Fruit fly (Drosophila melanogaster) whole organism, embryonic: ENCODE results near the gene woc.
A peak's percentile ranks its signal among the peaks of the same experiment; 100 is the strongest.

Source experiments
- Antp ChIP-seq: fragments of 200-800 bp; sonication (Bioruptor generic); optimal IDR thresholded peaks from 3 replicates; lab custom pipeline; 2016; ENCODE audit warnings: missing biosample characterization, missing genetic modification characterization
- B-H1 ChIP-seq: fragments of 200-800 bp; sonication (Bioruptor generic); IDR thresholded peaks from 3 replicates; pipeline ENCODE4 v1.3.6; 2022; ENCODE audit warnings: missing biosample characterization, missing genetic modification characterization
- Bdp1 ChIP-seq: fragments of 200-800 bp; sonication (Bioruptor generic); optimal IDR thresholded peaks from 3 replicates; lab custom pipeline; 2016; ENCODE audit warnings: missing biosample characterization, missing genetic modification characterization
- CG10147 ChIP-seq: fragments of 200-800 bp; sonication (Bioruptor generic); optimal IDR thresholded peaks from 2 replicates; lab custom pipeline; 2019; ENCODE audit warnings: missing biosample characterization, mild to moderate bottlenecking, missing genetic modification characterization, moderate library complexity
- CG10209 ChIP-seq: fragments of 200-800 bp; sonication (Bioruptor generic); optimal IDR thresholded peaks from 3 replicates; lab custom pipeline; 2017; ENCODE audit warnings: missing biosample characterization, mild to moderate bottlenecking, missing genetic modification characterization, missing genetic modification reagents
- CG10462 ChIP-seq: fragments of 200-800 bp; sonication (Bioruptor generic); optimal IDR thresholded peaks from 2 replicates; lab custom pipeline; 2016; ENCODE audit warnings: missing biosample characterization, missing genetic modification characterization
- CG12236 ChIP-seq: fragments of 200-800 bp; sonication (Bioruptor generic); optimal IDR thresholded peaks from 2 replicates; lab custom pipeline; 2016; ENCODE audit warnings: missing biosample characterization, missing genetic modification characterization
- CG13894 ChIP-seq: fragments of 200-800 bp; sonication (Bioruptor generic); optimal IDR thresholded peaks from 3 replicates; lab custom pipeline; 2018; ENCODE audit warnings: missing biosample characterization, mild to moderate bottlenecking, missing genetic modification characterization, moderate library complexity
- CG14667 ChIP-seq: fragments of 200-800 bp; sonication (Bioruptor generic); IDR thresholded peaks from 2 replicates; pipeline ENCODE4 v1.3.6; 2022; ENCODE audit warnings: missing biosample characterization, missing genetic modification characterization
- CG14965 ChIP-seq: fragments of 200-800 bp; sonication (Bioruptor generic); optimal IDR thresholded peaks from 2 replicates; lab custom pipeline; 2016; ENCODE audit warnings: missing biosample characterization, missing genetic modification characterization, borderline replicate concordance
- CG1529 ChIP-seq: fragments of 200-800 bp; sonication (Bioruptor generic); optimal IDR thresholded peaks from 3 replicates; lab custom pipeline; 2018; ENCODE audit warnings: missing biosample characterization, missing genetic modification characterization
- CG17802 ChIP-seq: fragments of 200-800 bp; sonication (Bioruptor generic); optimal IDR thresholded peaks from 2 replicates; lab custom pipeline; 2018; ENCODE audit warnings: missing biosample characterization, mild to moderate bottlenecking, missing genetic modification characterization, moderate library complexity
- CG18764 ChIP-seq: fragments of 200-800 bp; sonication (Bioruptor generic); optimal IDR thresholded peaks from 3 replicates; lab custom pipeline; 2016; ENCODE audit warnings: missing biosample characterization, missing genetic modification characterization
- CG2129 ChIP-seq: fragments of 200-800 bp; sonication (Bioruptor generic); IDR thresholded peaks from 2 replicates; pipeline ENCODE4 v1.3.6; 2022; ENCODE audit warnings: missing biosample characterization, missing genetic modification characterization; ENCODE audit not compliant: partially characterized antibody
- CG4404 ChIP-seq: fragments of 200-800 bp; sonication (Bioruptor generic); IDR thresholded peaks from 2 replicates; pipeline ENCODE4 v1.3.6; 2022; ENCODE audit warnings: missing biosample characterization, missing genetic modification characterization
- CG7786 ChIP-seq: fragments of 200-800 bp; sonication (Bioruptor generic); optimal IDR thresholded peaks from 2 replicates; lab custom pipeline; 2016; ENCODE audit warnings: missing biosample characterization, missing genetic modification characterization
- CG8359 ChIP-seq: fragments of 200-800 bp; sonication (Bioruptor generic); optimal IDR thresholded peaks from 2 replicates; lab custom pipeline; 2017; ENCODE audit warnings: missing biosample characterization, mild to moderate bottlenecking, missing genetic modification characterization, borderline replicate concordance
- CG9727 ChIP-seq: fragments of 200-800 bp; sonication (Bioruptor generic); optimal IDR thresholded peaks from 3 replicates; lab custom pipeline; 2017; ENCODE audit warnings: missing biosample characterization, mild to moderate bottlenecking, missing genetic modification characterization
- CkIIα-i1 ChIP-seq: fragments of 200-800 bp; sonication (Bioruptor generic); IDR thresholded peaks from 2 replicates; pipeline ENCODE4 v1.3.6; 2022; ENCODE audit warnings: missing biosample characterization, missing genetic modification characterization
- CrebB ChIP-seq: fragments of 200-800 bp; sonication (Bioruptor generic); optimal IDR thresholded peaks from 3 replicates; lab custom pipeline; 2018; ENCODE audit warnings: missing biosample characterization, mild to moderate bottlenecking, missing genetic modification characterization
- D19B ChIP-seq: fragments of 200-800 bp; sonication (Bioruptor generic); optimal IDR thresholded peaks from 2 replicates; lab custom pipeline; 2017; ENCODE audit warnings: missing biosample characterization, mild to moderate bottlenecking, missing genetic modification characterization
- Dip3 ChIP-seq: fragments of 200-800 bp; sonication (Bioruptor generic); optimal IDR thresholded peaks from 3 replicates; lab custom pipeline; 2016; ENCODE audit warnings: missing biosample characterization, missing genetic modification characterization
- Dll ChIP-seq: fragments of 200-800 bp; sonication (Bioruptor generic); IDR thresholded peaks from 4 replicates; pipeline ENCODE4 v1.3.6; 2022; ENCODE audit warnings: missing biosample characterization, missing genetic modification characterization; ENCODE audit not compliant: partially characterized antibody
- E2f1 ChIP-seq: fragments of 200-800 bp; sonication (Bioruptor generic); IDR thresholded peaks from 2 replicates; pipeline ENCODE4 v1.3.6; 2022; ENCODE audit warnings: missing biosample characterization, missing genetic modification characterization
- H15 ChIP-seq: fragments of 200-800 bp; sonication (Bioruptor generic); IDR thresholded peaks from 3 replicates; pipeline ENCODE4 v1.3.6; 2022; ENCODE audit warnings: missing biosample characterization, missing genetic modification characterization
- HLH54F ChIP-seq: fragments of 200-800 bp; sonication (Bioruptor generic); optimal IDR thresholded peaks from 3 replicates; lab custom pipeline; 2016; ENCODE audit warnings: missing biosample characterization, missing genetic modification characterization
- Lim3 ChIP-seq: fragments of 200-800 bp; sonication (Bioruptor generic); IDR thresholded peaks from 2 replicates; pipeline ENCODE4 v1.3.6; 2022; ENCODE audit warnings: missing biosample characterization, missing genetic modification characterization
- Ptx1 ChIP-seq: fragments of 200-800 bp; sonication (Bioruptor generic); IDR thresholded peaks from 2 replicates; pipeline ENCODE4 v1.3.6; 2022; ENCODE audit warnings: missing biosample characterization, missing genetic modification characterization
- Six4 ChIP-seq: fragments of 200-800 bp; sonication (Bioruptor generic); optimal IDR thresholded peaks from 2 replicates; lab custom pipeline; 2016; ENCODE audit warnings: missing biosample characterization, missing genetic modification characterization
- YL-1 ChIP-seq: fragments of 200-800 bp; sonication (Bioruptor generic); optimal IDR thresholded peaks from 3 replicates; lab custom pipeline; 2017; ENCODE audit warnings: missing biosample characterization, mild to moderate bottlenecking, missing genetic modification characterization
- ap ChIP-seq: fragments of 200-800 bp; sonication (Bioruptor generic); IDR thresholded peaks from 2 replicates; pipeline ENCODE4 v1.3.6; 2022; ENCODE audit warnings: missing biosample characterization, missing genetic modification characterization
- ash1 ChIP-seq: fragments of 200-800 bp; sonication (Bioruptor generic); optimal IDR thresholded peaks from 2 replicates; lab custom pipeline; 2018; ENCODE audit warnings: missing biosample characterization, mild to moderate bottlenecking, missing genetic modification characterization
- bowl ChIP-seq: fragments of 200-800 bp; sonication (Bioruptor generic); IDR thresholded peaks from 2 replicates; pipeline ENCODE4 v1.3.6; 2022; ENCODE audit warnings: missing biosample characterization, missing genetic modification characterization
- chif ChIP-seq, 2 experiments: fragments of 200-800 bp; sonication (Bioruptor generic); optimal IDR thresholded peaks; 3 replicates each; lab custom pipeline; 2016; ENCODE audit warnings: missing biosample characterization in 2 of 2, missing genetic modification characterization in 2 of 2
- ems ChIP-seq: fragments of 200-800 bp; sonication (Bioruptor generic); optimal IDR thresholded peaks from 3 replicates; lab custom pipeline; 2016; ENCODE audit warnings: missing biosample characterization, missing genetic modification characterization
- en ChIP-seq: fragments of 200-800 bp; sonication (Bioruptor generic); optimal IDR thresholded peaks from 2 replicates; lab custom pipeline; 2016; ENCODE audit warnings: missing biosample characterization, missing genetic modification characterization
- insv ChIP-seq, 2 experiments: fragments of 200-800 bp; sonication (Bioruptor generic); optimal IDR thresholded peaks; 3 replicates each; lab custom pipeline; 2016 to 2018; ENCODE audit warnings: missing biosample characterization in 2 of 2, missing genetic modification characterization in 2 of 2
- jigr1 ChIP-seq: fragments of 200-800 bp; sonication (Bioruptor generic); IDR thresholded peaks from 3 replicates; pipeline ENCODE4 v1.3.6; 2022; ENCODE audit warnings: missing biosample characterization, missing genetic modification characterization
- kah ChIP-seq: fragments of 200-800 bp; sonication (Bioruptor generic); optimal IDR thresholded peaks from 2 replicates; lab custom pipeline; 2018; ENCODE audit warnings: missing biosample characterization, mild to moderate bottlenecking, missing genetic modification characterization
- klu ChIP-seq: fragments of 200-800 bp; sonication (Bioruptor generic); IDR thresholded peaks from 2 replicates; pipeline ENCODE4 v1.3.6; 2022; ENCODE audit warnings: missing biosample characterization, missing genetic modification characterization
- pho ChIP-seq: fragments of 200-800 bp; sonication (Bioruptor generic); optimal IDR thresholded peaks from 2 replicates; lab custom pipeline; 2016; ENCODE audit warnings: missing biosample characterization, missing genetic modification characterization
- pita ChIP-seq: fragments of 200-800 bp; sonication (Bioruptor generic); optimal IDR thresholded peaks from 2 replicates; lab custom pipeline; 2017; ENCODE audit warnings: missing biosample characterization, mild to moderate bottlenecking, missing genetic modification characterization
- ranshi ChIP-seq: fragments of 200-800 bp; sonication (Bioruptor generic); IDR thresholded peaks from 2 replicates; pipeline ENCODE4 v1.3.6; 2022; ENCODE audit warnings: missing biosample characterization, missing genetic modification characterization
- ro ChIP-seq: fragments of 200-800 bp; sonication (Bioruptor generic); IDR thresholded peaks from 2 replicates; pipeline ENCODE4 v1.3.6; 2022; ENCODE audit warnings: missing biosample characterization, missing genetic modification characterization
- sc ChIP-seq, 3 experiments: fragments of >200 bp in 2 of 3; fragments of 200-800 bp in 1 of 3; sonication (Bioruptor generic) in 1 of 3; optimal IDR thresholded peaks; 2 replicates in 2 of 3; 3 replicates in 1 of 3; lab custom pipeline; 2017; ENCODE audit warnings: mild to moderate bottlenecking in 1 of 3, missing biosample characterization in 1 of 3, missing genetic modification characterization in 1 of 3, missing genetic modification reagents in 1 of 3
- tio ChIP-seq: fragments of 200-800 bp; sonication (Bioruptor generic); optimal IDR thresholded peaks from 2 replicates; lab custom pipeline; 2017; ENCODE audit warnings: missing biosample characterization, missing genetic modification characterization, inconsistent platforms
- twi ChIP-seq: fragments of 200-800 bp; optimal IDR thresholded peaks from 2 replicates; lab custom pipeline; 2019; ENCODE audit warnings: missing biosample characterization, mild to moderate bottlenecking, missing genetic modification characterization, moderate library complexity
- usp ChIP-seq: fragments of >200 bp; optimal IDR thresholded peaks from 2 replicates; lab custom pipeline; 2017; ENCODE audit warnings: missing biosample characterization, missing genetic modification characterization
- wek ChIP-seq: fragments of 200-800 bp; sonication (Bioruptor generic); optimal IDR thresholded peaks from 3 replicates; lab custom pipeline; 2018; ENCODE audit warnings: missing biosample characterization, mild to moderate bottlenecking, missing genetic modification characterization, moderate library complexity

The woc gene

DNA sequence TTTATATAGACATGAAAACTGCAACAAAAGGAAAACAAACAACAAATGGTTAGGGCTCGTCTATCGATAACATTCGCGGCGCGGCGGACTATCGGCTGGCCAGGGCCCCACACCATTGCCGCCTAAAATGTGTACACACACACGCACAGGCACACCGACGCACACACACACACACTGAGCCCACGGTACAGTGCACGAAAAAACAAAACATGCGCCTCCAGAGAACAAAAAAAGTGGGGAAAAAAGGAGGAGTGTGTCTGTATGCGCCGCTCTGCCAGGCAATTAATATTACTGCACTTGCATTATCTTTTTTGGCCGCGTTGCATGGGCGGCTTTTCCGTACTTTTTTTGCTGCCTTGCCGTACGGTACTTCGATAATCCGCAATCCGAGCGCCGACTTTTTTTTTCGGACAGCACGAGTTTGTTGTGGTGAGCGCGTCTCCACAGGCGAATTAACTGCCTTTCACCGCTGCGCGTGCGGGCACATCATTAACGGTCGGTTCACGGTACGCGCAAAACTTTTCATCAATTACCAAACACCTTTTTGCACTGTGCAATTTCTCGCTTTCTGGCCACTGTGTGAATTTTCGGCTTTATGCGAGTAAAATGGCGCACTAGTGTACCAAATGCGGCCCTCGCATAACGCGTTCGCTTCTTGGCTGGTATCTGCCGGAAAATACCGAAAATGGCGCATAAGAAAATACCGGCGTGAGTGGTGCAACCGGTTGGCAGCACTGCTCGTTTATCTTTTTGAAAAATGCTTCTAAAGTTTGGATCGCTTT is at the start of gene woc:
TSS of gene woc (minus strand) at position 622 of the 782 bp plus-strand sequence.
- TF ChIP-seq Lim3 (no peak), en (GFP tag; lab: Kevin White, UChicago) (no peak), Dip3 (GFP tag; lab: Kevin White, UChicago) (peak; percentile 28), ash1 (GFP tag; lab: Kevin White, UChicago) (no peak), CG14667 (GFP tag; lab: Robert Waterston, UW) (no peak), CG4404 (peak; percentile 37; the same call in 1 of the 2 replicates), wek (no peak), CG8359 (GFP tag; lab: Kevin White, UChicago) (no peak), CG7786 (GFP tag; lab: Kevin White, UChicago) (peak; percentile 65), CG2129 (peak; percentile 37; the same call in 1 of the 2 replicates), Bdp1 (GFP tag; lab: Kevin White, UChicago) (peak; percentile 46), CG1529 (GFP tag; lab: Kevin White, UChicago) (no peak), Dll (GFP tag; lab: Robert Waterston, UW) (peak; percentile 78), CG14965 (no peak), klu (no peak), CG9727 (GFP tag; lab: Kevin White, UChicago) (peak; percentile 64), CG13894 (tag; lab: Kevin White, UChicago) (no peak), CG10462 (GFP tag; lab: Kevin White, UChicago) (peak; percentile 6), H15 (no peak), ems (GFP tag; lab: Kevin White, UChicago) (no peak), tio (GFP tag; lab: Kevin White, UChicago) (no peak), usp (GFP tag; lab: Kevin White, UChicago) (no peak), pho (GFP tag; lab: Kevin White, UChicago) (peak; percentile 61), HLH54F (GFP tag; lab: Kevin White, UChicago) (peak; percentile 78), YL-1 (GFP tag; lab: Kevin White, UChicago) (peak; percentile 68), insv (GFP tag; optimal IDR thresholded peaks at IDR 0.05; lab: Kevin White, UChicago) (peak in 1 of 2 experiments; percentile 23), Ptx1 (GFP tag; lab: Robert Waterston, UW) (peak; percentile 50), ap (GFP tag; lab: Robert Waterston, UW) (0 out of 2 replicates have a peak, but pooled peaks have one; percentile 42), Antp (GFP tag; lab: Kevin White, UChicago) (peak; percentile 70), Six4 (GFP tag; lab: Kevin White, UChicago) (no peak), CkIIα-i1 (GFP tag; lab: Robert Waterston, UW) (no peak), CG10209 (GFP tag; lab: Kevin White, UChicago) (peak; percentile 35), kah (GFP tag; lab: Kevin White, UChicago) (no peak), chif (GFP tag; optimal IDR thresholded peaks at IDR 0.05; lab: Kevin White, UChicago) (peak in 1 of 2 experiments; percentile 45), ro (GFP tag; lab: Robert Waterston, UW) (no peak), B-H1 (GFP tag; lab: Robert Waterston, UW) (no peak), D19B (GFP tag; lab: Kevin White, UChicago) (no peak), CrebB (tag; lab: Kevin White, UChicago) (no peak), twi (tag; lab: Kevin White, UChicago) (no peak), pita (GFP tag; lab: Kevin White, UChicago) (no peak), sc (optimal IDR thresholded peaks at IDR 0.05; lab: Kevin White, UChicago) (no peak), sc (GFP tag; optimal IDR thresholded peaks at IDR 0.05; lab: Kevin White, UChicago) (no peak), ranshi (GFP tag; lab: Robert Waterston, UW) (no peak; the same call in 1 of the 2 replicates), CG18764 (GFP tag; lab: Kevin White, UChicago) (no peak), CG10147 (GFP tag; lab: Kevin White, UChicago) (no peak), CG12236 (peak; percentile 1), jigr1 (GFP tag; lab: Robert Waterston, UW) (no peak), bowl (GFP tag; lab: Robert Waterston, UW) (no peak), E2f1 (peak; percentile 94), CG17802 (tag; lab: Kevin White, UChicago) (no peak)
